Fruit fly (Drosophila melanogaster) whole organism, embryonic: ENCODE results near the gene CG42542.

ENCODE experiments used
- Bgb ChIP-seq: fragments of 200-800 bp; sonication (Bioruptor generic); IDR thresholded peaks from 2 replicates; pipeline ENCODE4 v1.3.6; 2022; ENCODE audit warnings: missing biosample characterization, missing genetic modification characterization; ENCODE audit not compliant: partially characterized antibody
- CG10147 ChIP-seq: fragments of 200-800 bp; sonication (Bioruptor generic); optimal IDR thresholded peaks from 2 replicates; lab custom pipeline; 2019; ENCODE audit warnings: missing biosample characterization, mild to moderate bottlenecking, missing genetic modification characterization, moderate library complexity
- CG10321 ChIP-seq: fragments of 200-800 bp; sonication (Bioruptor generic); IDR thresholded peaks from 2 replicates; pipeline ENCODE4 v1.3.6; 2022; ENCODE audit warnings: missing biosample characterization, missing genetic modification characterization
- CG10654 ChIP-seq: fragments of 200-800 bp; sonication (Bioruptor generic); optimal IDR thresholded peaks from 2 replicates; lab custom pipeline; 2016; ENCODE audit warnings: missing biosample characterization, missing genetic modification characterization
- CG11398 ChIP-seq: fragments of 200-800 bp; sonication (Bioruptor generic); optimal IDR thresholded peaks from 2 replicates; lab custom pipeline; 2016; ENCODE audit warnings: missing biosample characterization, missing genetic modification characterization
- CG13123 ChIP-seq: fragments of 200-800 bp; sonication (Bioruptor generic); optimal IDR thresholded peaks from 2 replicates; lab custom pipeline; 2016; ENCODE audit warnings: missing biosample characterization, missing genetic modification characterization
- CG15011 ChIP-seq: fragments of 200-800 bp; sonication (Bioruptor generic); optimal IDR thresholded peaks from 3 replicates; lab custom pipeline; 2018; ENCODE audit warnings: missing biosample characterization, mild to moderate bottlenecking, missing genetic modification characterization
- CG1602 ChIP-seq: fragments of 200-800 bp; sonication (Bioruptor generic); optimal IDR thresholded peaks from 3 replicates; lab custom pipeline; 2016; ENCODE audit warnings: missing biosample characterization, missing genetic modification characterization
- CG16863 ChIP-seq: fragments of 200-800 bp; sonication (Bioruptor generic); optimal IDR thresholded peaks from 3 replicates; lab custom pipeline; 2016; ENCODE audit warnings: missing biosample characterization, missing genetic modification characterization
- CG17361 ChIP-seq: fragments of 200-800 bp; sonication (Bioruptor generic); IDR thresholded peaks from 3 replicates; pipeline ENCODE4 v1.3.6; 2022; ENCODE audit warnings: missing biosample characterization, missing genetic modification characterization
- CG3838 ChIP-seq: fragments of 200-800 bp; sonication (Bioruptor generic); optimal IDR thresholded peaks from 3 replicates; lab custom pipeline; 2016; ENCODE audit warnings: missing biosample characterization, missing genetic modification characterization
- CG3995 ChIP-seq: fragments of 200-800 bp; sonication (Bioruptor generic); optimal IDR thresholded peaks from 3 replicates; lab custom pipeline; 2016; ENCODE audit warnings: missing biosample characterization, missing genetic modification characterization
- CG4360 ChIP-seq: fragments of 200-800 bp; sonication (Bioruptor generic); IDR thresholded peaks from 2 replicates; pipeline ENCODE4 v1.3.6; 2022; ENCODE audit warnings: missing biosample characterization, missing genetic modification characterization
- CG4617 ChIP-seq: fragments of 200-800 bp; sonication (Bioruptor generic); optimal IDR thresholded peaks from 3 replicates; lab custom pipeline; 2016; ENCODE audit warnings: missing biosample characterization, missing genetic modification characterization, borderline replicate concordance
- CG6175 ChIP-seq: fragments of 200-800 bp; sonication (Bioruptor generic); IDR thresholded peaks from 3 replicates; pipeline ENCODE4 v1.3.6; 2022; ENCODE audit warnings: missing biosample characterization, missing genetic modification characterization
- CG8765 ChIP-seq: fragments of 200-800 bp; sonication (Bioruptor generic); IDR thresholded peaks from 2 replicates; pipeline ENCODE4 v1.3.6; 2022; ENCODE audit warnings: missing biosample characterization, missing genetic modification characterization
- CG9437 ChIP-seq: fragments of 200-800 bp; sonication (Bioruptor generic); optimal IDR thresholded peaks from 2 replicates; lab custom pipeline; 2018; ENCODE audit warnings: missing biosample characterization, mild to moderate bottlenecking, missing genetic modification characterization
- CHES-1-like ChIP-seq: fragments of 200-800 bp; sonication (Bioruptor generic); optimal IDR thresholded peaks from 2 replicates; lab custom pipeline; 2016; ENCODE audit warnings: missing biosample characterization, missing genetic modification characterization
- D19B ChIP-seq: fragments of 200-800 bp; sonication (Bioruptor generic); optimal IDR thresholded peaks from 2 replicates; lab custom pipeline; 2017; ENCODE audit warnings: missing biosample characterization, mild to moderate bottlenecking, missing genetic modification characterization
- Dll ChIP-seq: fragments of 200-800 bp; sonication (Bioruptor generic); IDR thresholded peaks from 4 replicates; pipeline ENCODE4 v1.3.6; 2022; ENCODE audit warnings: missing biosample characterization, missing genetic modification characterization; ENCODE audit not compliant: partially characterized antibody
- Doc2 ChIP-seq: fragments of 200-800 bp; sonication (Bioruptor generic); IDR thresholded peaks from 2 replicates; pipeline ENCODE4 v1.3.6; 2022; ENCODE audit warnings: missing biosample characterization, missing genetic modification characterization
- Doc3 ChIP-seq: fragments of 200-800 bp; sonication (Bioruptor generic); IDR thresholded peaks from 3 replicates; pipeline ENCODE4 v1.3.6; 2022; ENCODE audit warnings: missing biosample characterization, missing genetic modification characterization; ENCODE audit not compliant: partially characterized antibody
- NC2β ChIP-seq: fragments of 200-800 bp; sonication (Bioruptor generic); optimal IDR thresholded peaks from 2 replicates; lab custom pipeline; 2016; ENCODE audit warnings: missing biosample characterization, missing genetic modification characterization
- Opbp ChIP-seq: fragments of 200-800 bp; sonication (Bioruptor generic); IDR thresholded peaks from 3 replicates; pipeline ENCODE4 v1.3.6; 2022; ENCODE audit warnings: missing biosample characterization, missing genetic modification characterization; ENCODE audit not compliant: partially characterized antibody
- Ravus ChIP-seq: fragments of 200-800 bp; sonication (Bioruptor generic); IDR thresholded peaks from 2 replicates; pipeline ENCODE4 v1.3.6; 2022; ENCODE audit warnings: missing biosample characterization, missing genetic modification characterization
- Six4 ChIP-seq: fragments of 200-800 bp; sonication (Bioruptor generic); optimal IDR thresholded peaks from 2 replicates; lab custom pipeline; 2016; ENCODE audit warnings: missing biosample characterization, missing genetic modification characterization
- Sox100B ChIP-seq: fragments of 200-800 bp; sonication (Bioruptor generic); optimal IDR thresholded peaks from 3 replicates; lab custom pipeline; 2018; ENCODE audit warnings: missing biosample characterization, mild to moderate bottlenecking, missing genetic modification characterization
- Usf ChIP-seq: fragments of 200-800 bp; sonication (Bioruptor generic); optimal IDR thresholded peaks from 2 replicates; lab custom pipeline; 2017; ENCODE audit warnings: missing genotype, missing biosample characterization, missing genetic modification characterization
- Vsx1 ChIP-seq: fragments of 200-800 bp; sonication (Bioruptor generic); optimal IDR thresholded peaks from 2 replicates; lab custom pipeline; 2017; ENCODE audit warnings: missing biosample characterization, mild to moderate bottlenecking, missing genetic modification characterization, missing genetic modification reagents
- amos ChIP-seq: fragments of 200-800 bp; sonication (Bioruptor generic); IDR thresholded peaks from 2 replicates; pipeline ENCODE4 v1.3.6; 2022; ENCODE audit warnings: missing biosample characterization, missing genetic modification characterization; ENCODE audit not compliant: partially characterized antibody
- ap ChIP-seq: fragments of 200-800 bp; sonication (Bioruptor generic); IDR thresholded peaks from 2 replicates; pipeline ENCODE4 v1.3.6; 2022; ENCODE audit warnings: missing biosample characterization, missing genetic modification characterization
- ato ChIP-seq: fragments of 200-800 bp; sonication (Bioruptor generic); IDR thresholded peaks from 2 replicates; pipeline ENCODE4 v1.3.6; 2022; ENCODE audit warnings: missing biosample characterization, missing genetic modification characterization; ENCODE audit not compliant: partially characterized antibody
- crol ChIP-seq: fragments of 200-800 bp; sonication (Bioruptor generic); IDR thresholded peaks from 2 replicates; pipeline ENCODE4 v1.3.6; 2022; ENCODE audit warnings: missing biosample characterization, missing genetic modification characterization
- cwo ChIP-seq: fragments of 200-800 bp; sonication (Bioruptor generic); optimal IDR thresholded peaks from 3 replicates; lab custom pipeline; 2017; ENCODE audit warnings: missing biosample characterization, missing genetic modification characterization, mild to moderate bottlenecking, moderate library complexity, missing genetic modification reagents
- dati ChIP-seq: fragments of 200-800 bp; sonication (Bioruptor generic); IDR thresholded peaks from 2 replicates; pipeline ENCODE4 v1.3.6; 2022; ENCODE audit warnings: missing biosample characterization, missing genetic modification characterization
- disco-r ChIP-seq: fragments of 200-800 bp; sonication (Bioruptor generic); optimal IDR thresholded peaks from 2 replicates; lab custom pipeline; 2016; ENCODE audit warnings: missing biosample characterization, missing genetic modification characterization
- emc ChIP-seq: fragments of 200-800 bp; sonication (Bioruptor generic); optimal IDR thresholded peaks from 2 replicates; lab custom pipeline; 2016; ENCODE audit warnings: missing biosample characterization, missing genetic modification characterization
- ewg ChIP-seq: fragments of 200-800 bp; sonication (Bioruptor generic); optimal IDR thresholded peaks from 3 replicates; lab custom pipeline; 2017; ENCODE audit warnings: mild to moderate bottlenecking, missing biosample characterization, missing genetic modification reagents, missing genetic modification characterization
- her ChIP-seq: fragments of 200-800 bp; sonication (Bioruptor generic); optimal IDR thresholded peaks from 2 replicates; lab custom pipeline; 2016; ENCODE audit warnings: missing biosample characterization, missing genetic modification characterization
- kay ChIP-seq: fragments of 200-800 bp; sonication (Bioruptor generic); optimal IDR thresholded peaks from 2 replicates; lab custom pipeline; 2016; ENCODE audit warnings: missing biosample characterization, missing genetic modification characterization
- klu ChIP-seq: fragments of 200-800 bp; sonication (Bioruptor generic); IDR thresholded peaks from 2 replicates; pipeline ENCODE4 v1.3.6; 2022; ENCODE audit warnings: missing biosample characterization, missing genetic modification characterization
- lmd ChIP-seq: fragments of 200-800 bp; sonication (Bioruptor generic); IDR thresholded peaks from 2 replicates; pipeline ENCODE4 v1.3.6; 2022; ENCODE audit warnings: missing biosample characterization, missing genetic modification characterization
- nau ChIP-seq: fragments of 200-800 bp; sonication (Bioruptor generic); optimal IDR thresholded peaks from 3 replicates; lab custom pipeline; 2017; ENCODE audit warnings: missing biosample characterization, mild to moderate bottlenecking, missing genetic modification characterization, missing genetic modification reagents
- pros ChIP-seq: fragments of 200-800 bp; sonication (Bioruptor generic); optimal IDR thresholded peaks from 3 replicates; lab custom pipeline; 2019; ENCODE audit warnings: missing biosample characterization, mild to moderate bottlenecking, missing genetic modification characterization, moderate library complexity
- pum ChIP-seq: fragments of 200-800 bp; sonication (Bioruptor generic); optimal IDR thresholded peaks from 2 replicates; lab custom pipeline; 2016; ENCODE audit warnings: missing biosample characterization, missing genetic modification characterization
- sens-2 ChIP-seq: fragments of 200-800 bp; sonication (Bioruptor generic); IDR thresholded peaks from 2 replicates; pipeline ENCODE4 v1.3.6; 2022; ENCODE audit warnings: missing biosample characterization, missing genetic modification characterization
- so ChIP-seq: fragments of 200-800 bp; sonication (Bioruptor generic); IDR thresholded peaks from 3 replicates; pipeline ENCODE4 v1.3.6; 2022; ENCODE audit warnings: missing biosample characterization, missing genetic modification characterization
- sqz ChIP-seq: fragments of 200-800 bp; sonication (Bioruptor generic); optimal IDR thresholded peaks from 3 replicates; lab custom pipeline; 2018; ENCODE audit warnings: missing biosample characterization, mild to moderate bottlenecking, missing genetic modification characterization
- tin ChIP-seq: fragments of 200-800 bp; sonication (Bioruptor generic); optimal IDR thresholded peaks from 3 replicates; lab custom pipeline; 2016; ENCODE audit warnings: missing biosample characterization, missing genetic modification characterization

Gene CG42542

DNA sequence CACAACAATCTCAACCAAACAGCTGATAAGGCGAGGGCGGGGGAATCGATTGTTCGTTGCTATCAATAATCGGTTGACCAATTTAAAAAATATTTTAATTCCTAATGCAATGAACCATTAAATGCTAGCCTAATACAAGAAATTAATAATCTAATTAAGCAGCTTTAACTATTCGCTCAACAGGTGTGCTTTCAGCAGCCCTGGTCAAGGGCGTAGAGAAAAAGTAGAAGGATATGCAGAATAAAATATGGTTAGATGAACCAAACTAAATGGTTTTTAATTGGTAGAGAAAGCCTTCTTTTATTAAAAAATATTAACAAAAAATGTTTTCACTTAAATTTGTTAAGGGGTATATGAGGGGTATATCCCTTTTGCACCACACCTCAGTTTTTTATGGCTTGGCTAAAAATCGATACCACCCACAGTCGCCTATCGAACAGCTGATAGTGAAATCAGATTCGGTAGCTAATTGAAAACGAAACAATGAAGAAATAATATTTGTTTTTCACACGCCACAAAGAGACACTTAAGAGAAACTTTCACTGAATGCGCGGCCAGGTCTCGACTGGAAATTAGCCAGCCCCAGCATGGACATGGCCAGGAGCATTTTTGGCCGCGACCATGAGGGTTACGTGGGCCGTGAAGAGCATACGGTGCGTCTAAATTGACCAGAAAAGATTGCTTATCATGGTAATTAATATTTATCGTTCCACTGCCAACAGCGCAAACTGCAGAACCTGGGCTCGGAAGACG, 22.6 kb downstream of the CG42542 start, which contains the start of the genes SIDL and CG12241 (continued):
- peak; percentile 62 for TF ChIP-seq CG9437
- peak; percentile 45 for TF ChIP-seq CG1602
- peak; percentile 34; the same call in 1 of the 3 replicates for TF ChIP-seq Opbp
- TF ChIP-seq CG10654 (GFP tag; lab: Kevin White, UChicago): peak; percentile 71
- TF ChIP-seq D19B (GFP tag; lab: Kevin White, UChicago): peak; percentile 90
- TF ChIP-seq crol (GFP tag; lab: Robert Waterston, UW): peak; percentile 31; the same call in 1 of the 2 replicates
- peak; percentile 80 for TF ChIP-seq Ravus (GFP tag; lab: Robert Waterston, UW)
- peak; percentile 72 for TF ChIP-seq tin (GFP tag; lab: Kevin White, UChicago)
- peak; percentile 57 for TF ChIP-seq NC2β (GFP tag; lab: Kevin White, UChicago)
- peak; percentile 69 for TF ChIP-seq kay (GFP tag; lab: Kevin White, UChicago)
- peak; percentile 96 for TF ChIP-seq Vsx1
- TF ChIP-seq dati: peak; percentile 72
- no peak for TF ChIP-seq Doc3 (GFP tag; lab: Robert Waterston, UW)
- TF ChIP-seq Usf (GFP tag; lab: Kevin White, UChicago): no peak
- TF ChIP-seq lmd (GFP tag; lab: Robert Waterston, UW): peak; percentile 93
- TF ChIP-seq amos (GFP tag; lab: Robert Waterston, UW): no peak
- TF ChIP-seq cwo (GFP tag; lab: Kevin White, UChicago): peak; percentile 78
- TF ChIP-seq sens-2: no peak
- TF ChIP-seq so: no peak
- TF ChIP-seq CG13123 (GFP tag; lab: Kevin White, UChicago): peak; percentile 18
- peak; percentile 73 for TF ChIP-seq CG10147 (GFP tag; lab: Kevin White, UChicago)
- peak; percentile 89 for TF ChIP-seq klu (GFP tag; lab: Robert Waterston, UW)
- no peak for TF ChIP-seq CG10321
- peak; percentile 85 for TF ChIP-seq CG6175 (GFP tag; lab: Robert Waterston, UW)
- peak; percentile 75 for TF ChIP-seq Doc2 (GFP tag; lab: Robert Waterston, UW)
- TF ChIP-seq Sox100B (GFP tag; lab: Kevin White, UChicago): no peak
- peak; percentile 52 for TF ChIP-seq CG16863 (GFP tag; lab: Kevin White, UChicago)
- no peak for TF ChIP-seq nau (GFP tag; lab: Kevin White, UChicago)
- TF ChIP-seq CHES-1-like (GFP tag; lab: Kevin White, UChicago): peak; percentile 14
- TF ChIP-seq CG3995 (GFP tag; lab: Kevin White, UChicago): peak; percentile 58
- peak; percentile 65 for TF ChIP-seq Six4
- no peak for TF ChIP-seq ato
- no peak for TF ChIP-seq sqz (GFP tag; lab: Kevin White, UChicago)
- no peak for TF ChIP-seq pros (GFP tag; lab: Kevin White, UChicago)
- TF ChIP-seq Dll (GFP tag; lab: Robert Waterston, UW): 0 out of 4 replicates have a peak, but pooled peaks have one; percentile 41
- TF ChIP-seq disco-r (GFP tag; lab: Kevin White, UChicago): no peak
- TF ChIP-seq ewg (GFP tag; lab: Kevin White, UChicago): no peak
- no peak for TF ChIP-seq Bgb (GFP tag; lab: Robert Waterston, UW)
- peak; percentile 87; the same call in 1 of the 2 replicates for TF ChIP-seq CG8765
- TF ChIP-seq CG11398 (GFP tag; lab: Kevin White, UChicago): no peak
- peak; percentile 68 for TF ChIP-seq CG3838 (GFP tag; lab: Kevin White, UChicago)
- TF ChIP-seq her (GFP tag; lab: Kevin White, UChicago): peak; percentile 22
- TF ChIP-seq pum: peak; percentile 69
- TF ChIP-seq ap (GFP tag; lab: Robert Waterston, UW): no peak
- peak; percentile 18 for TF ChIP-seq CG4617 (GFP tag; lab: Kevin White, UChicago)
- peak; percentile 48 for TF ChIP-seq emc (GFP tag; lab: Kevin White, UChicago)
- TF ChIP-seq CG15011 (GFP tag; lab: Kevin White, UChicago): no peak
- peak; percentile 70 for TF ChIP-seq CG4360 (GFP tag; lab: Robert Waterston, UW)
- TF ChIP-seq CG17361 (GFP tag; lab: Robert Waterston, UW): peak; percentile 93
